Fruit fly (Drosophila melanogaster): ENCODE data around the gene HP6.

Gene HP6

DNA sequence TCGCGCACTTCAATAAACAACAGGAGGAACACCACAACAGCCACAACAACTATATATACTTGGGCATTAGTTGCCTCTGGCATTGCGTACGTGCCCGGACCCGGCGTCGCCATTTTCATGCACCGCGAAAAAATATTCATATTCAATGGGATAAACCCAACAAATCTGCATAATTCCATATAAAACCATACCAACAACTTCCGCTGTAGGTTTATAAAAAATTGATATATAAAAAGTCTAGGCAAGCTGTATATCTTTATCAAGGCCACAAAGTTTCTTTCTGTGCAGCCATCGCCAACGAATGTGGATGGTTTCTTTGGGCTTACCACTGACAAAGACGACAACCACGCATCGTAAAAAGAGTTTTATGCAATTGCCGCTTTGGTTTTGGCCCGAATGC is 5.3 kb upstream of the HP6 start (continued):
- TF ChIP-seq kni (GFP tag; optimal IDR thresholded peaks at IDR 0.05) (peak; percentile 46), croc (GFP tag; conservative IDR thresholded peaks at IDR 0.05) (peak; percentile 52), CG10366 (GFP tag; IDR thresholded peaks at IDR 0.05) (peak; percentile 75), crol (GFP tag; IDR thresholded peaks at IDR 0.05) (no peak), NC2α (GFP tag; optimal IDR thresholded peaks at IDR 0.05) (peak; percentile 31), CG9817 (tag; optimal IDR thresholded peaks at IDR 0.05) (peak; percentile 52), CG17802 (tag; optimal IDR thresholded peaks at IDR 0.05) (peak; percentile 43), Ets97D (GFP tag; optimal IDR thresholded peaks at IDR 0.05) (no peak), vfl (GFP tag; optimal IDR thresholded peaks at IDR 0.05) (no peak), Oli (tag; optimal IDR thresholded peaks at IDR 0.05) (peak; percentile 81), CG11085 (GFP tag; IDR thresholded peaks at IDR 0.05) (no peak), dmrt99B (tag; optimal IDR thresholded peaks at IDR 0.05) (peak; percentile 87), cwo (GFP tag; optimal IDR thresholded peaks at IDR 0.05) (peak; percentile 12), zen2 (GFP tag; IDR thresholded peaks at IDR 0.05; ENCODE audit: partially characterized antibody) (no peak), wdn (GFP tag; IDR thresholded peaks at IDR 0.05) (no peak), bab2 (GFP tag; optimal IDR thresholded peaks at IDR 0.05) (peak; percentile 66), CG34224 (GFP tag; IDR thresholded peaks at IDR 0.05; ENCODE audit: partially characterized antibody) (no peak), maf-S (GFP tag; optimal IDR thresholded peaks at IDR 0.05) (peak; percentile 13), CG7786 (GFP tag; optimal IDR thresholded peaks at IDR 0.05) (no peak), CG12219 (GFP tag; optimal IDR thresholded peaks at IDR 0.05) (peak; percentile 59), CG10959 (GFP tag; IDR thresholded peaks at IDR 0.05) (peak; percentile 70; the same call in 1 of the 2 replicates), CG8290 (GFP tag; optimal IDR thresholded peaks at IDR 0.05) (no peak), CG8290 (tag; optimal IDR thresholded peaks at IDR 0.05) (peak in 1 of 2 experiments; percentile 52), sc (optimal IDR thresholded peaks at IDR 0.05) (no peak), sc (GFP tag; optimal IDR thresholded peaks at IDR 0.05) (peak; percentile 52), slbo (GFP tag; IDR thresholded peaks at IDR 0.05) (peak; percentile 64), BEAF-32 (GFP tag; optimal IDR thresholded peaks at IDR 0.05) (no peak), H15 (GFP tag; IDR thresholded peaks at IDR 0.05) (peak; percentile 75; the same call in 2 of the 3 replicates), gem (tag; optimal IDR thresholded peaks at IDR 0.05) (peak; percentile 83), Med (GFP tag) (peak; percentile 93), so (GFP tag; IDR thresholded peaks at IDR 0.05) (peak; percentile 75; the same call in 2 of the 3 replicates), lab (GFP tag; optimal IDR thresholded peaks at IDR 0.05) (peak; percentile 72), row (GFP tag; IDR thresholded peaks at IDR 0.05) (peak; percentile 75), unc-4 (GFP tag; IDR thresholded peaks at IDR 0.05; ENCODE audit: partially characterized antibody) (no peak), en (GFP tag; optimal IDR thresholded peaks at IDR 0.05) (peak; percentile 40), caup (GFP tag; optimal IDR thresholded peaks at IDR 0.05; ENCODE audit: severe bottlenecking) (peak; percentile 29), CG14441 (GFP tag; IDR thresholded peaks at IDR 0.05) (peak; percentile 82), CG31388 (GFP tag; optimal IDR thresholded peaks at IDR 0.05) (no peak), ewg (GFP tag; optimal IDR thresholded peaks at IDR 0.05) (peak; percentile 51), abd-A (tag; optimal IDR thresholded peaks at IDR 0.05) (no peak), Atf6 (GFP tag; IDR thresholded peaks at IDR 0.05) (peak; percentile 33; the same call in 1 of the 2 replicates), amos (GFP tag; IDR thresholded peaks at IDR 0.05; ENCODE audit: partially characterized antibody) (no peak), bbx (GFP tag; IDR thresholded peaks at IDR 0.05; ENCODE audit: partially characterized antibody) (no peak), CG6854 (GFP tag; optimal IDR thresholded peaks at IDR 0.05) (no peak), Mes4 (GFP tag; optimal IDR thresholded peaks at IDR 0.05) (peak; percentile 49), Deaf1 (tag; optimal IDR thresholded peaks at IDR 0.05) (peak; percentile 26), Oaz (GFP tag; IDR thresholded peaks at IDR 0.05) (peak; percentile 55), btn (GFP tag; optimal IDR thresholded peaks at IDR 0.05) (peak; percentile 59), CG12942 (GFP tag; optimal IDR thresholded peaks at IDR 0.05) (peak; percentile 57), ash1 (GFP tag; optimal IDR thresholded peaks at IDR 0.05) (no peak), CG16779 (GFP tag; IDR thresholded peaks at IDR 0.05) (no peak)
